Worm (Caenorhabditis elegans) whole organism, L3 larva: ENCODE results near the gene ZK994.6.

ENCODE experiments used
- ama-1 ChIP-seq: fragments of 150-350 bp; optimal IDR thresholded peaks from 2 replicates; lab custom pipeline; 2018
- elt-1 ChIP-seq: fragments of 150-350 bp; optimal IDR thresholded peaks from 2 replicates; lab custom pipeline; 2014; ENCODE audit warnings: missing biosample characterization, missing genetic modification characterization
- elt-2 ChIP-seq: sonication (generic microtip); optimal IDR thresholded peaks from 2 replicates; lab custom pipeline; 2016; ENCODE audit warnings: missing genetic modification reagents, mild to moderate bottlenecking, missing genetic modification characterization, missing compliant biosample characterization
- fkh-10 ChIP-seq: sonication (generic microtip); optimal IDR thresholded peaks from 2 replicates; lab custom pipeline; 2017; ENCODE audit warnings: missing biosample characterization, missing genetic modification reagents, missing genetic modification characterization
- fos-1 ChIP-seq: fragments of 150-350 bp; optimal IDR thresholded peaks from 2 replicates; lab custom pipeline; 2014; ENCODE audit warnings: missing biosample characterization, missing genetic modification characterization
- lin-15B ChIP-seq: fragments of 150-350 bp; optimal IDR thresholded peaks from 2 replicates; lab custom pipeline; 2014; ENCODE audit warnings: missing biosample characterization, missing genetic modification characterization
- nfya-1 ChIP-seq: sonication (generic microtip); optimal IDR thresholded peaks from 2 replicates; lab custom pipeline; 2017; ENCODE audit warnings: missing genetic modification characterization, mild to moderate bottlenecking, missing compliant biosample characterization, antibody characterized with exemption, moderate library complexity; ENCODE audit not compliant: insufficient read depth
- nhr-237 ChIP-seq: fragments of 150-350 bp; optimal IDR thresholded peaks from 2 replicates; lab custom pipeline; 2014; ENCODE audit warnings: missing biosample characterization, missing genetic modification characterization
- nhr-76 ChIP-seq: fragments of 150-350 bp; sonication (generic microtip); optimal IDR thresholded peaks from 5 replicates; lab custom pipeline; 2014; ENCODE audit warnings: missing biosample characterization, missing genetic modification characterization
- nhr-77 ChIP-seq: fragments of 150-350 bp; optimal IDR thresholded peaks from 2 replicates; lab custom pipeline; 2014; ENCODE audit warnings: missing biosample characterization, missing genetic modification characterization
- tbx-2 ChIP-seq: sonication (generic microtip); optimal IDR thresholded peaks from 2 replicates; lab custom pipeline; 2016; ENCODE audit warnings: mild to moderate bottlenecking, missing genetic modification characterization, missing compliant biosample characterization
- ztf-4 ChIP-seq: fragments of 150-350 bp; optimal IDR thresholded peaks from 2 replicates; lab custom pipeline; 2014; ENCODE audit warnings: missing biosample characterization, missing genetic modification characterization

DNA sequence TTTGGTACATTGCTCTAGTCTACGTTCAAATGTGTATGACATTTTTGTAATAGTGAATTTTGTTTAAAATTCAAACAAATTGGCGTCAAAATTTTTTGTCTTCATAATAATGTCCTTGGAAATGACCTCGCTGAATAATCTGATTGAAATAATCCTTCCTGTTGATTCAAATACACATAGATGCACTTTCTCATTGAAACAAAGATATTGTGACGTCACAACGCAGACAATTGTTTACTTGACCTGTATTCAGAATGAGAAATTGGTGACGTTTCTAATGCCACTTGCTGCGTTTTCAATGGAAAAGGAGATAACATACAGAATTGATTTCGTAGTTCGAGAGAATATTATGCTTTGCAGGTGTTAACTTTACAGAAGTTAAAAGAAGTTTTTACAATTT, 26.7 kb upstream of the ZK994.6 start:
- TF ChIP-seq fos-1 (tag; lab: Kevin White, UChicago), result no peak
- TF ChIP-seq lin-15B (tag; lab: Kevin White, UChicago), result no peak
- peak; percentile 23 for TF ChIP-seq elt-1 (tag; lab: Kevin White, UChicago)
- TF ChIP-seq fkh-10, result no peak
- no peak for TF ChIP-seq ama-1 (lab: Kevin White, UChicago)
- no peak for TF ChIP-seq nfya-1 (tag; lab: Kevin White, UChicago)
- TF ChIP-seq nhr-77 (tag; lab: Kevin White, UChicago), result no peak
- no peak for TF ChIP-seq elt-2 (tag; lab: Kevin White, UChicago)
- no peak for TF ChIP-seq nhr-76 (tag; lab: Kevin White, UChicago)
- TF ChIP-seq nhr-237 (tag; lab: Kevin White, UChicago), result no peak
- TF ChIP-seq ztf-4 (tag; lab: Kevin White, UChicago), result no peak
- TF ChIP-seq tbx-2 (tag; lab: Kevin White, UChicago), result no peak
